Fruit fly (Drosophila melanogaster): ENCODE data around the gene CG13284.

The CG13284 gene

DNA sequence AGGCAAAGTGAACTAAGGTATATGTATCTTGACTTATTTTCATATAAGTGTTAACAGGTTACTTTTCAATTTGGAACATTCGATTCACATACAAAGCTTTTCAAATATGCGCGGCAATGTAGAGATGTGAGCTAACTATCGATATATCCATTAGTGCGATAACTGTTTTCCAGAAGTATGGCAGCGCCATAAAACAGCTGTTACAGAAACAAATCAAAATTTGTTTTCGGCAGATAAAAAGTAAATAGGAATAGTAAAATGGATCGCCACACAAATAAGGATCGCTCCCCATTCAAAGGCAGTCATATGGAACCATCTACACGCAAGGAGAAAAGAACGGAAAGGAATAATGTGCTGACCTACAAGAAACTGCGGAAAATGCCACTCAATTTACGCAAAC lies 30.8 kb upstream of the CG13284 start, which contains the start of the genes CG32832, CG31743 and CG34313:
Gene CG32832 (minus strand): TSS at position 3 of the 400 bp plus-strand sequence.
Gene CG31743 (plus strand): TSS at position 230 of the 400 bp plus-strand sequence.
Gene CG34313 (plus strand): TSS at position 230 of the 400 bp plus-strand sequence.
- TF ChIP-seq cyc (GFP tag; optimal IDR thresholded peaks at IDR 0.05): no peak
- no peak for TF ChIP-seq Blimp-1 (GFP tag; optimal IDR thresholded peaks at IDR 0.05)
- TF ChIP-seq svp (GFP tag): no peak
- no peak for TF ChIP-seq dsx (GFP tag; optimal IDR thresholded peaks at IDR 0.05; ENCODE audit: poor library complexity, severe bottlenecking)
- TF ChIP-seq CG6163 (GFP tag; IDR thresholded peaks at IDR 0.05): no peak

DNA sequence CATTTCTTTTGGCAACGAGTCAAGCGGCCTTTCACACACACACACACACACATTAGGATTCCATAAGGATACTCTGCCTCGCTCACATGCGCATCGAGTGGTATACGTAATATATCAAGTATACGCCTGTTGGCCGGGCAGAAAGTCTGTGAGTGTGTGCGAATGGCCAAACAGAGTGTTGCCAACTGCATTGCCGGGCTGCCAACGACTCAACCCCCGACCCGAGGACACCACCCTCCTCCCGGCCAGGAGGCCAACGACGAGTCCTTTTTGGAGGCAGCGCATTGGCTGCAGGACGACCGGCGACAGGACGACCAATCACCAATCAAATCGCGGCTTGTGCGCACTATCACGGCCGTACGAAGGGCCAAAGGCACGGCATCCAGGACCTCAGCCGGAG lies 29.2 kb upstream of the CG13284 start:
- TF ChIP-seq Hr38 (GFP tag; optimal IDR thresholded peaks at IDR 0.05) (no peak), CG6808 (GFP tag; optimal IDR thresholded peaks at IDR 0.05) (no peak), Sox102F (GFP tag; optimal IDR thresholded peaks at IDR 0.05) (no peak), fd85E (GFP tag; optimal IDR thresholded peaks at IDR 0.05) (no peak), Eip93F (GFP tag; optimal IDR thresholded peaks at IDR 0.05) (no peak), Eip78C (GFP tag) (no peak), CG6854 (GFP tag; optimal IDR thresholded peaks at IDR 0.05) (no peak), CG3032 (tag; optimal IDR thresholded peaks at IDR 0.05) (no peak), Gug (GFP tag; IDR thresholded peaks at IDR 0.05) (no peak), cyc (GFP tag; optimal IDR thresholded peaks at IDR 0.05) (no peak), CG11294 (GFP tag; IDR thresholded peaks at IDR 0.05) (no peak), ss (GFP tag; optimal IDR thresholded peaks at IDR 0.05) (no peak), CG6792 (GFP tag; optimal IDR thresholded peaks at IDR 0.05) (no peak), Eip75B (GFP tag; optimal IDR thresholded peaks at IDR 0.05) (no peak), CG8632 (GFP tag; optimal IDR thresholded peaks at IDR 0.05) (no peak), pdm3 (GFP tag; optimal IDR thresholded peaks at IDR 0.05) (no peak)

DNA sequence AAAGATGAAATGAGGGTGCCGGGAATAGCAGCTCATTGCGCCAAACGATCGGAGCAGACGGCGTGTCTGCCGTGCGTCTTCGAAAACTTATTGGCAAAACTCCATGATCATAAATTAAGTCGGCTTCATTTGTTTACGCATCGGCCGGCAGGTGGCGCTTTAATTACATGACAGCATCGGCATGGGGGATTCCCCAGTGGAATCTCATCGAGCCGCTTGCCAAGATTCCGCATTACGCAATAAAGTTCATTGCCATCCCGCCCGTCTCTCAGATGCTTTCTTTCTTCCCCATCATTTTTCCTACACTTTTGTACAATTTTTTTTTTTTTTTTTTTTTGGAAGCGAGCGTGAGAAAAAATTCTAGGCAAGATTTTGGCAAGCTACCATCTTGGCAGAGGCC lies 28.0 kb upstream of the CG13284 start:
- TF ChIP-seq lz (GFP tag; optimal IDR thresholded peaks at IDR 0.05): no peak
- TF ChIP-seq salr (GFP tag; optimal IDR thresholded peaks at IDR 0.05): peak in 1 of 2 experiments; percentile 6
- TF ChIP-seq vri (GFP tag; optimal IDR thresholded peaks at IDR 0.05): peak; percentile 5
- TF ChIP-seq topi (GFP tag; optimal IDR thresholded peaks at IDR 0.05): no peak
- no peak for TF ChIP-seq CG11902 (GFP tag; optimal IDR thresholded peaks at IDR 0.05)
- TF ChIP-seq net (GFP tag; optimal IDR thresholded peaks at IDR 0.05): no peak
- TF ChIP-seq Eip75B (GFP tag; optimal IDR thresholded peaks at IDR 0.05): no peak
- TF ChIP-seq fd85E (GFP tag; optimal IDR thresholded peaks at IDR 0.05): no peak

DNA sequence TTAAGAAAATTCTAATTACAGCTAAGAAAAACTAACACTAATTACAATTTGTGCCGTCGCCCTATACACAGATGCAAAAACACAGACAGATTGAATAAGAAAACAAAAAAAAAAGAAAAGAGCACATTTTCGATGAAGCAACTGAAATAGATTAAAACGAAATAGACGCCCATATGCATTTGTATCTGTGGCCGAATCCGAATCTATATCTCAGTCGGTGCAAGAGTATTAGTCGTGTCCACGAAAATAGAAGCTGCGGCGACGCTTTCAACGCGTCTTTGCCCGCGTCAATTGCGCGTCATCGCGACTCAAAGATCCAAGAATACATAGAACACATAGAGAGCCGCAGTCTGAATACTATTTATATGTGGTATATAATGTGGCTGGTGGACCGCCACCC lies 26.4 kb upstream of the CG13284 start:
- TF ChIP-seq Eip78C (GFP tag): no peak
- no peak for TF ChIP-seq svp (GFP tag)
- peak; percentile 14 for TF ChIP-seq Lpt (GFP tag; optimal IDR thresholded peaks at IDR 0.05)
- no peak for TF ChIP-seq CG16779 (tag; optimal IDR thresholded peaks at IDR 0.05)
- TF ChIP-seq CG6792 (GFP tag; optimal IDR thresholded peaks at IDR 0.05): no peak
- TF ChIP-seq CG3032 (tag; optimal IDR thresholded peaks at IDR 0.05): no peak
- no peak for TF ChIP-seq Sox102F (GFP tag; optimal IDR thresholded peaks at IDR 0.05)
- TF ChIP-seq Ets21C (GFP tag; optimal IDR thresholded peaks at IDR 0.05): no peak
- no peak for TF ChIP-seq CG9139 (GFP tag; optimal IDR thresholded peaks at IDR 0.05)
- peak; percentile 49; the same call in 1 of the 3 replicates for TF ChIP-seq eg (GFP tag; IDR thresholded peaks at IDR 0.05)
- no peak for TF ChIP-seq CG11762 (GFP tag; optimal IDR thresholded peaks at IDR 0.05; ENCODE audit: insufficient read depth)
- no peak; the same call in 2 of the 3 replicates for TF ChIP-seq CG8119 (GFP tag; IDR thresholded peaks at IDR 0.05)
- no peak for TF ChIP-seq cyc (GFP tag; optimal IDR thresholded peaks at IDR 0.05)
- TF ChIP-seq CG11294 (GFP tag; IDR thresholded peaks at IDR 0.05): no peak
- no peak for TF ChIP-seq CG6163 (GFP tag; IDR thresholded peaks at IDR 0.05)
- no peak for TF ChIP-seq Sox14 (GFP tag; optimal IDR thresholded peaks at IDR 0.05)
- TF ChIP-seq Hr4 (GFP tag; optimal IDR thresholded peaks at IDR 0.05): no peak
- no peak for TF ChIP-seq Hr39 (GFP tag; optimal IDR thresholded peaks at IDR 0.05)
- TF ChIP-seq CG6276 (GFP tag; optimal IDR thresholded peaks at IDR 0.05): peak; percentile 42
